Fruit fly (Drosophila melanogaster) whole organism, embryonic: ENCODE data around the gene TkR86C.
A peak's percentile ranks its signal among the peaks of the same experiment; 100 is the strongest.

Experiments
- Ada2b ChIP-seq: fragments of 200-800 bp; sonication (Bioruptor generic); IDR thresholded peaks from 2 replicates; pipeline ENCODE4 v1.3.6; 2022; ENCODE audit warnings: missing biosample characterization, missing genetic modification characterization
- CG12219 ChIP-seq: fragments of 200-800 bp; sonication (Bioruptor generic); optimal IDR thresholded peaks from 3 replicates; lab custom pipeline; 2018; ENCODE audit warnings: missing biosample characterization, mild to moderate bottlenecking, missing genetic modification characterization
- CG13287 ChIP-seq: fragments of 200-800 bp; sonication (Bioruptor generic); IDR thresholded peaks from 2 replicates; pipeline ENCODE4 v1.3.6; 2022; ENCODE audit warnings: missing biosample characterization, missing genetic modification characterization; ENCODE audit not compliant: partially characterized antibody
- CG13775 ChIP-seq: fragments of 200-800 bp; sonication (Bioruptor generic); optimal IDR thresholded peaks from 3 replicates; lab custom pipeline; 2017; ENCODE audit warnings: missing biosample characterization, mild to moderate bottlenecking, missing genetic modification characterization
- CG14710 ChIP-seq: fragments of 200-800 bp; sonication (Bioruptor generic); optimal IDR thresholded peaks from 3 replicates; lab custom pipeline; 2019; ENCODE audit warnings: missing biosample characterization, mild to moderate bottlenecking, missing genetic modification characterization, moderate library complexity
- CG17568 ChIP-seq: fragments of 200-800 bp; sonication (Bioruptor generic); optimal IDR thresholded peaks from 2 replicates; lab custom pipeline; 2018; ENCODE audit warnings: missing biosample characterization, mild to moderate bottlenecking, missing genetic modification characterization, moderate library complexity
- CG2199 ChIP-seq: fragments of 200-800 bp; sonication (Bioruptor generic); IDR thresholded peaks from 3 replicates; pipeline ENCODE4 v1.3.6; 2022; ENCODE audit warnings: missing biosample characterization, missing genetic modification characterization
- CG3163 ChIP-seq: fragments of 200-800 bp; sonication (Bioruptor generic); optimal IDR thresholded peaks from 3 replicates; lab custom pipeline; 2016; ENCODE audit warnings: missing biosample characterization, missing genetic modification characterization
- CG33557 ChIP-seq: fragments of 200-800 bp; sonication (Bioruptor generic); optimal IDR thresholded peaks from 2 replicates; lab custom pipeline; 2019; ENCODE audit warnings: missing biosample characterization, mild to moderate bottlenecking, missing genetic modification characterization, moderate library complexity
- CG34422 ChIP-seq: fragments of 200-800 bp; sonication (Bioruptor generic); IDR thresholded peaks from 3 replicates; pipeline ENCODE4 v1.3.6; 2022; ENCODE audit warnings: missing biosample characterization, missing genetic modification characterization
- CG3726 ChIP-seq: fragments of 200-800 bp; sonication (Bioruptor generic); IDR thresholded peaks from 3 replicates; pipeline ENCODE4, ENCODE4 v1.3.6; 2022; ENCODE audit warnings: missing biosample characterization, missing genetic modification characterization
- CG6654 ChIP-seq: fragments of 200-800 bp; sonication (Bioruptor generic); optimal IDR thresholded peaks from 2 replicates; lab custom pipeline; 2017; ENCODE audit warnings: missing biosample characterization, mild to moderate bottlenecking, missing genetic modification characterization
- CG7928 ChIP-seq: fragments of 200-800 bp; sonication (Bioruptor generic); optimal IDR thresholded peaks from 2 replicates; lab custom pipeline; 2017; ENCODE audit warnings: missing biosample characterization, mild to moderate bottlenecking, missing genetic modification characterization
- CG8924 ChIP-seq: fragments of 200-800 bp; optimal IDR thresholded peaks from 3 replicates; lab custom pipeline; 2019; ENCODE audit warnings: missing biosample characterization, mild to moderate bottlenecking, missing genetic modification characterization, moderate library complexity
- Chrac-16 ChIP-seq: fragments of 200-800 bp; sonication (Bioruptor generic); optimal IDR thresholded peaks from 3 replicates; lab custom pipeline; 2016; ENCODE audit warnings: missing biosample characterization, missing genetic modification characterization
- CoRest ChIP-seq: fragments of 200-800 bp; sonication (Bioruptor generic); optimal IDR thresholded peaks from 3 replicates; lab custom pipeline; 2018; ENCODE audit warnings: missing biosample characterization, mild to moderate bottlenecking, missing genetic modification characterization, moderate library complexity
- Dll ChIP-seq: fragments of 200-800 bp; sonication (Bioruptor generic); IDR thresholded peaks from 4 replicates; pipeline ENCODE4 v1.3.6; 2022; ENCODE audit warnings: missing biosample characterization, missing genetic modification characterization; ENCODE audit not compliant: partially characterized antibody
- H2.0 ChIP-seq: fragments of 200-800 bp; sonication (Bioruptor generic); IDR thresholded peaks from 2 replicates; pipeline ENCODE4 v1.3.6; 2022; ENCODE audit warnings: missing biosample characterization, missing genetic modification characterization
- MTF-1 ChIP-seq: fragments of 200-800 bp; sonication (Bioruptor generic); optimal IDR thresholded peaks from 2 replicates; lab custom pipeline; 2018; ENCODE audit warnings: missing biosample characterization, mild to moderate bottlenecking, missing genetic modification characterization, borderline replicate concordance
- Mrtf ChIP-seq: fragments of 200-800 bp; sonication (Bioruptor generic); IDR thresholded peaks from 3 replicates; pipeline ENCODE4 v1.3.6; 2022; ENCODE audit warnings: missing biosample characterization, missing genetic modification characterization
- NFAT ChIP-seq: fragments of 200-800 bp; sonication (Bioruptor generic); IDR thresholded peaks from 2 replicates; pipeline ENCODE4 v1.3.6; 2022; ENCODE audit warnings: missing biosample characterization, missing genetic modification characterization
- Sox100B ChIP-seq: fragments of 200-800 bp; sonication (Bioruptor generic); optimal IDR thresholded peaks from 3 replicates; lab custom pipeline; 2018; ENCODE audit warnings: missing biosample characterization, mild to moderate bottlenecking, missing genetic modification characterization
- Spps ChIP-seq: fragments of 200-800 bp; sonication (Bioruptor generic); optimal IDR thresholded peaks from 2 replicates; lab custom pipeline; 2018; ENCODE audit warnings: missing biosample characterization, mild to moderate bottlenecking, missing genetic modification characterization
- Taf1 ChIP-seq: fragments of 200-800 bp; sonication (Bioruptor generic); IDR thresholded peaks from 2 replicates; pipeline ENCODE4 v1.3.6; 2022; ENCODE audit warnings: missing biosample characterization, missing genetic modification characterization
- Usf ChIP-seq: fragments of 200-800 bp; sonication (Bioruptor generic); optimal IDR thresholded peaks from 2 replicates; lab custom pipeline; 2017; ENCODE audit warnings: missing genotype, missing biosample characterization, missing genetic modification characterization
- ap ChIP-seq: fragments of 200-800 bp; sonication (Bioruptor generic); IDR thresholded peaks from 2 replicates; pipeline ENCODE4 v1.3.6; 2022; ENCODE audit warnings: missing biosample characterization, missing genetic modification characterization
- cas ChIP-seq: fragments of 200-800 bp; sonication (Bioruptor generic); IDR thresholded peaks from 2 replicates; pipeline ENCODE4 v1.3.6; 2022; ENCODE audit warnings: missing biosample characterization, missing genetic modification characterization
- ci ChIP-seq: fragments of 200-800 bp; sonication (Bioruptor generic); IDR thresholded peaks from 3 replicates; pipeline ENCODE4 v1.3.6; 2022; ENCODE audit warnings: missing biosample characterization, missing genetic modification characterization
- dan ChIP-seq: fragments of 200-800 bp; sonication (Bioruptor generic); IDR thresholded peaks from 2 replicates; pipeline ENCODE4 v1.3.6; 2022; ENCODE audit warnings: missing biosample characterization, missing genetic modification characterization
- dmrt99B ChIP-seq: fragments of 200-800 bp; sonication (Bioruptor generic); optimal IDR thresholded peaks from 2 replicates; lab custom pipeline; 2018; ENCODE audit warnings: missing biosample characterization, mild to moderate bottlenecking, missing genetic modification characterization, moderate library complexity
- en ChIP-seq: fragments of 200-800 bp; sonication (Bioruptor generic); optimal IDR thresholded peaks from 2 replicates; lab custom pipeline; 2016; ENCODE audit warnings: missing biosample characterization, missing genetic modification characterization
- gcm ChIP-seq: fragments of 200-800 bp; sonication (Bioruptor generic); optimal IDR thresholded peaks from 2 replicates; lab custom pipeline; 2019; ENCODE audit warnings: missing biosample characterization, mild to moderate bottlenecking, missing genetic modification characterization, moderate library complexity
- gsb-n ChIP-seq: fragments of 200-800 bp; sonication (Bioruptor generic); optimal IDR thresholded peaks from 3 replicates; lab custom pipeline; 2018; ENCODE audit warnings: missing biosample characterization, mild to moderate bottlenecking, missing genetic modification characterization
- jigr1 ChIP-seq: fragments of 200-800 bp; sonication (Bioruptor generic); IDR thresholded peaks from 3 replicates; pipeline ENCODE4 v1.3.6; 2022; ENCODE audit warnings: missing biosample characterization, missing genetic modification characterization
- ken ChIP-seq: fragments of 200-800 bp; sonication (Bioruptor generic); IDR thresholded peaks from 3 replicates; pipeline ENCODE4 v1.3.6; 2022; ENCODE audit warnings: missing biosample characterization, missing genetic modification characterization
- knrl ChIP-seq: fragments of 200-800 bp; sonication (Bioruptor generic); IDR thresholded peaks from 3 replicates; pipeline ENCODE4 v1.3.6; 2022; ENCODE audit warnings: missing biosample characterization, missing genetic modification characterization; ENCODE audit not compliant: partially characterized antibody
- maf-S ChIP-seq: fragments of 200-800 bp; sonication (Bioruptor generic); optimal IDR thresholded peaks from 2 replicates; lab custom pipeline; 2016; ENCODE audit warnings: missing biosample characterization, missing genetic modification characterization
- rib ChIP-seq: fragments of 200-800 bp; sonication (Bioruptor generic); IDR thresholded peaks from 2 replicates; pipeline ENCODE4 v1.3.6; 2022; ENCODE audit warnings: missing biosample characterization, missing genetic modification characterization
- ro ChIP-seq: fragments of 200-800 bp; sonication (Bioruptor generic); IDR thresholded peaks from 2 replicates; pipeline ENCODE4 v1.3.6; 2022; ENCODE audit warnings: missing biosample characterization, missing genetic modification characterization
- sens ChIP-seq: fragments of 200-800 bp; sonication (Bioruptor generic); peaks from one replicate; lab custom pipeline; 2016; ENCODE audit warnings: missing biosample characterization, missing genetic modification characterization
- sens-2 ChIP-seq: fragments of 200-800 bp; sonication (Bioruptor generic); IDR thresholded peaks from 2 replicates; pipeline ENCODE4 v1.3.6; 2022; ENCODE audit warnings: missing biosample characterization, missing genetic modification characterization
- slbo ChIP-seq: fragments of 200-800 bp; sonication (Bioruptor generic); IDR thresholded peaks from 2 replicates; pipeline ENCODE4 v1.3.6; 2022; ENCODE audit warnings: missing biosample characterization, missing genetic modification characterization
- slou ChIP-seq: fragments of 200-800 bp; sonication (Bioruptor generic); optimal IDR thresholded peaks from 3 replicates; lab custom pipeline; 2016; ENCODE audit warnings: missing biosample characterization, missing genetic modification characterization
- sug ChIP-seq: fragments of 200-800 bp; optimal IDR thresholded peaks from 2 replicates; lab custom pipeline; 2019; ENCODE audit warnings: missing biosample characterization, mild to moderate bottlenecking, missing genetic modification characterization, moderate library complexity
- tap ChIP-seq: fragments of 200-800 bp; optimal IDR thresholded peaks from 3 replicates; lab custom pipeline; 2019; ENCODE audit warnings: missing biosample characterization, mild to moderate bottlenecking, missing genetic modification characterization, moderate library complexity
- tgo ChIP-seq: fragments of 200-800 bp; sonication (Bioruptor generic); IDR thresholded peaks from 3 replicates; pipeline ENCODE4 v1.3.6; 2022; ENCODE audit warnings: missing biosample characterization, missing genetic modification characterization
- vnd ChIP-seq: fragments of 200-800 bp; sonication (Bioruptor generic); IDR thresholded peaks from 3 replicates; pipeline ENCODE4 v1.3.6; 2022; ENCODE audit warnings: missing biosample characterization, missing genetic modification characterization; ENCODE audit not compliant: partially characterized antibody
- wor ChIP-seq: fragments of 200-800 bp; sonication (Bioruptor generic); IDR thresholded peaks from 2 replicates; pipeline ENCODE4 v1.3.6; 2022; ENCODE audit warnings: missing biosample characterization, missing genetic modification characterization
- zfh2 ChIP-seq: fragments of 200-800 bp; sonication (Bioruptor generic); optimal IDR thresholded peaks from 2 replicates; lab custom pipeline; 2016; ENCODE audit warnings: missing biosample characterization, missing genetic modification characterization

The TkR86C gene

dm6 chr3R:10760966-10761855 is 10.2 kb upstream of the TkR86C start, which contains the start of the genes MED7 and Cap-H2 (continued):
- no peak; the same call in 2 of the 3 replicates for TF ChIP-seq jigr1
- TF ChIP-seq Sox100B = peak; percentile 41
- peak; percentile 51 for TF ChIP-seq tap (tag; lab: Kevin White, UChicago)
- TF ChIP-seq rib (GFP tag; lab: Robert Waterston, UW) = peak; percentile 80; the same call in 1 of the 2 replicates
- TF ChIP-seq dmrt99B (tag; lab: Kevin White, UChicago) = no peak
- TF ChIP-seq CG34422 (GFP tag; lab: Robert Waterston, UW) = peak; percentile 85
- TF ChIP-seq CG2199 (GFP tag; lab: Robert Waterston, UW) = 0 out of 3 replicates have a peak, but pooled peaks have one; percentile 17
- TF ChIP-seq Chrac-16 (GFP tag; lab: Kevin White, UChicago) = peak; percentile 88
- TF ChIP-seq maf-S (GFP tag; lab: Kevin White, UChicago) = peak; percentile 53
- TF ChIP-seq ro (GFP tag; lab: Robert Waterston, UW) = peak; percentile 27; the same call in 1 of the 2 replicates
- TF ChIP-seq wor = peak; percentile 59
- peak; percentile 57 for TF ChIP-seq Usf (GFP tag; lab: Kevin White, UChicago)
- TF ChIP-seq gcm = no peak
- peak; percentile 69 for TF ChIP-seq NFAT (GFP tag; lab: Robert Waterston, UW)
- TF ChIP-seq vnd (GFP tag; lab: Robert Waterston, UW) = peak; percentile 99
- TF ChIP-seq ken (GFP tag; lab: Robert Waterston, UW) = peak; percentile 87
- peak; percentile 65 for TF ChIP-seq slou (GFP tag; lab: Kevin White, UChicago)
- peak; percentile 87 for TF ChIP-seq CG14710 (tag; lab: Kevin White, UChicago)
- TF ChIP-seq Mrtf (GFP tag; lab: Robert Waterston, UW) = peak; percentile 70; the same call in 1 of the 3 replicates
- peak; percentile 68 for TF ChIP-seq Taf1 (GFP tag; lab: Robert Waterston, UW)
- peak; percentile 65 for TF ChIP-seq cas (GFP tag; lab: Robert Waterston, UW)
- TF ChIP-seq CG8924 = peak; percentile 76
- peak; percentile 79 for TF ChIP-seq zfh2 (GFP tag; lab: Kevin White, UChicago)
- TF ChIP-seq CG6654 (GFP tag; lab: Kevin White, UChicago) = peak; percentile 7
- peak; percentile 23 for TF ChIP-seq CG12219 (GFP tag; lab: Kevin White, UChicago)
- peak; percentile 73 for TF ChIP-seq CG33557
- TF ChIP-seq CG17568 = no peak
- TF ChIP-seq sens-2 (GFP tag; lab: Robert Waterston, UW) = peak; percentile 46; the same call in 1 of the 2 replicates
- TF ChIP-seq CG13287 = peak; percentile 100
- TF ChIP-seq dan (GFP tag; lab: Robert Waterston, UW) = no peak
- TF ChIP-seq Dll (GFP tag; lab: Robert Waterston, UW) = peak; percentile 100
- TF ChIP-seq MTF-1 = no peak
- TF ChIP-seq CG7928 (GFP tag; lab: Kevin White, UChicago) = peak; percentile 18
- TF ChIP-seq H2.0 (GFP tag; lab: Robert Waterston, UW) = peak; percentile 70
- TF ChIP-seq tgo (GFP tag; lab: Robert Waterston, UW) = peak; percentile 82
- peak; percentile 85 for TF ChIP-seq CoRest (tag; lab: Kevin White, UChicago)
- TF ChIP-seq en (GFP tag; lab: Kevin White, UChicago) = no peak
- peak; percentile 58; the same call in 1 of the 2 replicates for TF ChIP-seq ap (GFP tag; lab: Robert Waterston, UW)
- TF ChIP-seq CG3726 = no peak
- peak; percentile 39 for TF ChIP-seq CG3163 (GFP tag; lab: Kevin White, UChicago)
- peak; percentile 81 for TF ChIP-seq Ada2b
- peak; percentile 89 for TF ChIP-seq sug
- peak; percentile 84 for TF ChIP-seq CG13775 (GFP tag; lab: Kevin White, UChicago)
- peak; percentile 100 for TF ChIP-seq knrl
- TF ChIP-seq ci (GFP tag; lab: Robert Waterston, UW) = peak; percentile 77
- peak; percentile 90 for TF ChIP-seq slbo (GFP tag; lab: Robert Waterston, UW)
- TF ChIP-seq Spps (tag; lab: Kevin White, UChicago) = peak; percentile 61
- peak; percentile 75 for TF ChIP-seq gsb-n (tag; lab: Kevin White, UChicago)
- TF ChIP-seq sens (GFP tag; lab: Kevin White, UChicago) = peak; percentile 97
